Fruit fly (Drosophila melanogaster) whole organism, adult: ENCODE measurements around the gene CG34296.
A peak's percentile ranks its signal among the peaks of the same experiment; 100 is the strongest.

Experiments used
- CG14711 ChIP-seq: fragments of 200-800 bp; sonication (Bioruptor generic); optimal IDR thresholded peaks from 2 replicates; lab custom pipeline; 2018; ENCODE audit warnings: missing biosample characterization, mild to moderate bottlenecking, missing genetic modification characterization, moderate library complexity
- CG5204 ChIP-seq: fragments of 200-800 bp; sonication (Bioruptor generic); optimal IDR thresholded peaks from 2 replicates; lab custom pipeline; 2016; ENCODE audit warnings: missing biosample characterization, missing genetic modification characterization
- CG7045 ChIP-seq: fragments of 200-800 bp; sonication (Bioruptor generic); optimal IDR thresholded peaks from 2 replicates; lab custom pipeline; 2017; ENCODE audit warnings: missing biosample characterization, mild to moderate bottlenecking, missing genetic modification characterization
- Mnt ChIP-seq: fragments of 200-800 bp; sonication (Bioruptor generic); optimal IDR thresholded peaks from 2 replicates; lab custom pipeline; 2016; ENCODE audit warnings: missing biosample characterization, mild to moderate bottlenecking, missing genetic modification characterization
- kay ChIP-seq: fragments of 200-800 bp; sonication (Bioruptor generic); peaks from one replicate; lab custom pipeline; 2016; ENCODE audit warnings: missing biosample characterization, missing genetic modification characterization, borderline replicate concordance
- pad ChIP-seq: fragments of 200-800 bp; sonication (Bioruptor generic); optimal IDR thresholded peaks from 3 replicates; lab custom pipeline; 2017; ENCODE audit warnings: missing biosample characterization, missing genetic modification characterization, mild to moderate bottlenecking, moderate library complexity, missing genetic modification reagents
- tj ChIP-seq: fragments of 200-800 bp; sonication (Bioruptor generic); optimal IDR thresholded peaks from 3 replicates; lab custom pipeline; 2017; ENCODE audit warnings: missing biosample characterization, mild to moderate bottlenecking, missing genetic modification characterization, moderate library complexity

dm6 chr3R:29716782-29717317 is 5.5 kb upstream of the CG34296 start, which contains the start of gene Obp99b:
- no peak for TF ChIP-seq Mnt (GFP tag; lab: Kevin White, UChicago)
- TF ChIP-seq CG14711 (tag; lab: Kevin White, UChicago) = no peak
- no peak for TF ChIP-seq pad (GFP tag; lab: Kevin White, UChicago)
- TF ChIP-seq CG7045 (GFP tag; lab: Kevin White, UChicago) = peak; percentile 5
- no peak for TF ChIP-seq kay (GFP tag; lab: Kevin White, UChicago)
- peak; percentile 26 for TF ChIP-seq tj
- peak; percentile 25 for TF ChIP-seq CG5204 (GFP tag; lab: Kevin White, UChicago)
